Fruit fly (Drosophila melanogaster) ovary, adult (tissue): Measurements from ENCODE around the gene Alp13.
A peak's percentile ranks its signal among the peaks of the same experiment; 100 is the strongest.

Experiments
- CG17801 ChIP-seq: fragments of 200-800 bp; optimal IDR thresholded peaks from 2 replicates; lab custom pipeline; 2019; ENCODE audit warnings: missing biosample characterization, mild to moderate bottlenecking, missing genetic modification characterization, moderate library complexity; ENCODE audit not compliant: partially characterized antibody

The Alp13 gene

DNA sequence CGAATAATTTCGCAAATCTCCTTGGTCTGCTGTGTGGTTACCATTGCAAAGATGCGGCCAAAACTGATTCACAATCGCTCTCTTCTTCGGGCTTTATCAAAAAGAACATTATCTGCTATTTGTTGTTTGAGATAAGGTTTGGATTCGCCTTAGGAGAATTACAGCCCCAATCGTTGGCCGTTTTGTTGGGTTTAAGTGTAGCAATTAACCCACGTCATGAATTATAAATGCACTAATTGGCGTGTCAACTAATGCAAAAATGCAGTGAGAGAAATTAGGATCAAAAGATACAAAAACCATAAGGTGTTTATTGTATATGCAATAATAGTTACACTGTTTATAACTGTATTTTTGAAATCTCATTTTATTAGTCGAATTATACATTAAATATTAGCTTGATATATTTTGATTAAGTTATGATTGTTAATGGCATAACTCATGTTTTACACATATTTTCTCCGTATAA lies at the start of gene Alp13:
Gene Alp13, minus strand, starts transcription at position 51 of the 466 bp plus-strand sequence.
- peak; percentile 41 for TF ChIP-seq CG17801 (GFP tag; lab: Kevin White, UChicago)

DNA sequence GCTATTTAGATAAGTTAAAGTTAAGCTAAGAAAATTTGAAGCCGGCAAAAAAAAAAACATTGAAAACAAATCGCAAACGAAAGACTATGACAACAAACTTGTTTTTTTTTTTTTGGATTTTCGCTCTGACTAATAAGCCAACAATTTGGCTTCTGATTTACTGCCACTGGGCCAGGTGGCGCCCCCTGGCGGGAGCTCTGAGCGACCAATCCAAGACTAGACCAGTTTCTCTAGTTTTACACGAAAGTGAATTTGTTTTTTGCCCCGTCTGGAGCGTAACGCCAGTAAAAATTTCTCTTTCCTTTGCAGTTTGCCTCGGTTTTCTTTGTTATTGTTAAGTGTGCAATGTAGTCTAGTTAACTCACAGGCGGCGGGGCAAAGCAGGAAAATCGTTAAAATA lies 49.6 kb upstream of the Alp13 start:
- TF ChIP-seq CG17801 (GFP tag; lab: Kevin White, UChicago), result no peak

DNA sequence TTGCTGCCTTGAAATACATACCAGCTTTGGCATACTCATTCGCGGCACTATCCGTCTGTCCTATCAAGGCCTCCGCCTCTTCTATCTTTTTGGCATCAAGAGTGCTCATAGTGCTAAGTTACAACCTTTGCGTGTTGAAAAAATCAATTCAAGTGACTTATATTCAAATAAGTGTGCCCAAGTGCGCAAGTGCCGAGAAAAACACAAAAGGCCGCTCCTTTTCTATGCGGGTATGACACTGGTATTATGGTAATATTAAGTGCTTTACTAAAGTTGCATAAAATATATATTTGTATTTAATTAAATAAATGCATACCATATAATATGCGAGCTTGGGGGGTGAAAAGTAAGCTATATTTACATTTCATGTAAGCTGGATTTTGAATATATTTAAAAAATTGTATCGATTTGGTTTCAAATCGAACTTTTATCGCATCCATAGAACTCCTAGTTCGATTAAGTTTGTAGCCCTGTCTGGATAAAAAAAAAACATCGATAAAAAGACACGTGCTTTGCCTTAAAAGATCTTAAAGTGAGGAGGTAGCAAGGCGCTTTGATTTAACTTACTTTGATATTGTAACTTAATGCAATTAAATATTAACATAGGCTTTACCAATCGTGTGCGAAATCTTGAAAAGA lies 46.2 kb upstream of the Alp13 start, which contains the start of the genes gammaSnap2 and ATPsynepsilonL:
Gene gammaSnap2, minus strand, starts transcription at position 135 of the 639 bp plus-strand sequence.
Gene ATPsynepsilonL, plus strand, starts transcription at position 508 of the 639 bp plus-strand sequence.
- no peak for TF ChIP-seq CG17801 (GFP tag; lab: Kevin White, UChicago)

DNA sequence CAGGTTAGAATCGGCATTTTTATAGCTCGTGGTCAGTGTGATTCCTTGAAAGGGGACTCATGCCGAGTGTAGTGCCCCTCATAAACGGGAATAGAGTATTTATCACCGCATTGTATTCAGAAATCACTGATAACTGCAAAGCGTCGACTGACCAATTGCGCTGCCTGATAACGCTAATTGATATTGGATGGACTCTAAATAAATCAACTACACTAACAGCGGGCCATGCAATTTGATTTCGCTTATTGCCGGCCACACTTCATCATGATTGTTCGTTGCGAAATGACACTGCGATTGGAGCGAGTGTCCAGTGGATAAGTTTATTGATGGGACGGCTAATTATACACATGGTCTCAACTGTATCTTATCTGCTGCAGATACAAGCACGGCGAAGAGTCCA lies 44.4 kb upstream of the Alp13 start:
- no peak for TF ChIP-seq CG17801 (GFP tag; lab: Kevin White, UChicago)

DNA sequence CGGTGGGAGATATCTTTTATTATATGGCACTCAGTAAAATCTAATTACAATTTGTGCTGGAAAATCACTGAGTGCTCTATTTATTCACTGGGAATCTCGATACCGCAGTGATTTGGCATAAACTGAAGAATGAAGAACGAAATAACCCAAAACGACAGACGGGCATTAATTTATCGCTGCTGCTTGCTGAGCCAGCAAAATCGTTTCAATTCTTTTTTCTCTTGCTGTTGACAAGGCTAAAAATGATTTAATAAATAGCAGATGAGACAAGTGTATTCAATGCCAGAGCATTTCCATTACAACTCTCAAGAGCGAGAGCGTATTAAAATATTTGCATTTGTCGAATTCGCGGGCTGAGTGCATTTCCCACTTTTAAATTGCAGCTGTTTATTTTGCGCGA lies 40.6 kb upstream of the Alp13 start:
- no peak for TF ChIP-seq CG17801 (GFP tag; lab: Kevin White, UChicago)

DNA sequence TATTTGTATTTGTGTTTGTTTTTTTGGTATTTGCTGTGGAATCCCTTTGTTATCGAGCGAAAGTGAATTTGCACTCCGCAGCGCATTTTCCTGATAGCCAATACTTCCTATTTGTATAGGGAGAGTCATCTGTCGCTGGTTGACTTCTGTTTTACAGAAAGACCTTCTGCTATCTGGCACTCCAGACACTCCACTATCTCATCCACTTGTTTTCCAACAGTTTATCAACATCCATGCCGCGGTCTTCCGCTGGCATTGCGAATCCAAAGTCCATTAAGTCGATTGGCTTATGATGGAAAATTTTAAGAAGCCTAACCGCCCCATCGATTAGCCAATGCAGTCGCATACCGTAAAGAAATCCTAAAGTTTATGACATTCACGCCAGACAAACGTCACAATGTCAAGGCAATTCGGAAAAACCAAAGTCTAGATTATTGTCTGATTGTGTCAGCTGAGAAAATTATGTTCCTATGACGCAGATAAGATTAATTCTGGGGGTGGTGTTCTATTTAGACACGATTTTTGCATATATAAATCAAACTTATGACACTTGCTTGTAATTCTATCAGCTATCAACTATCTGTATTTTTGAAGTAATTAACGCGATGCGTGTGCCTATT lies 39.9 kb upstream of the Alp13 start:
- no peak for TF ChIP-seq CG17801 (GFP tag; lab: Kevin White, UChicago)

DNA sequence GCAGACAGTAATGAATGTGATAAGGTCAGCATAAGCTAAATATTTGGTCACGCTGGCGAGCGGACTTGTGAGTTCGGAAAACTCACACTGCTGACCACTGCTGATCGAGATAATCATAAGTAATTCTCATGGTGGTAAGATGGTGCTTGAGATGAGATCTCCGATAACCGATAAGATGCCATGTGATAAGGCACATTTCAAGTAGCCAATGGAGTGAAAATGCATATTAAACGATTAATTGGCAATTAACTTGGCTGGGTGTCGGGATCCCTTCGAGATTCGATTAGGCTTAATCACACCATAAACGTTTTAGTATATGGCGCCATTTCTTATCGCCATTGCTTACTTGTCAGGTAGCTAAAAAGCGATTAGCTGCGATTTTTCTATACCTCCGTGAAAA lies 38.6 kb upstream of the Alp13 start:
- TF ChIP-seq CG17801 (GFP tag; lab: Kevin White, UChicago), result no peak

DNA sequence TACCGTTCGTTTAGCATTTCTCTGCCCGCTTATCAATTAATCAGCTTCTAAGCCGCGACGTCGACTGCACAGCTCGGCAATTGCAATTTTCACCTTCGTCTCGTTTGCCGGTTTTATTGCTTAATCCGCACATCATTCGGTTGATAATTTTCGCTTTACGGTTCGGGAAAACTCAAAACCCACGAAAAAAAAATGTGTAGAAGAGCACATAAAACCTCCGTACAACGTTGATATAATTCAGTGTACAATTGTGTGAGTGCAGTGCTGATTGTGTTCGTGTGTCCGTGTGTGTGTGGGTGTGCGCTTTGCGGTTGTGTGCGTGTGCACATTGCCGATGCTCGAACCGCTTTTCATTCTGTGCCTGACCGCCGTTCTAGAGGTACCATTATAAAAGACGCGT lies 37.0 kb upstream of the Alp13 start, which contains the start of gene CAH7:
Gene CAH7, plus strand, starts transcription at position 43 of the 400 bp plus-strand sequence.
- no peak for TF ChIP-seq CG17801 (GFP tag; lab: Kevin White, UChicago)

DNA sequence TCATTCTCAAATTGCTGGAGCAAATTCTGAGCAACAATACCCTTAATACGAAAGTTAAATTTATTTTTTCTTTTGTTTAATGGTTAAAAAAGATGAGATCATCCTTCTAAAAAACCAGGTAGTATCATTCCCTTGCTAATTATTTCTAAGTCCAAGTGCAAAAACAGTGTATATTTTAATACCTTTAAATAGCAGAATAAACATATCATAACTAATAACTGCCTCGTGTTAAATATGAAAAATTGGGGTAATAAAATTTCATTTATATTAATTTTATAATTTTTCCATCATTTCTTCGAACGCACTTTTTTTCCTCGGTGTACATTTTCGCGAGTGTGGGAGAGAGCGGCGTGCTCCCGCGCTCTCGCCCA lies 36.6 kb upstream of the Alp13 start:
- peak; percentile 17 for TF ChIP-seq CG17801 (GFP tag; lab: Kevin White, UChicago)

DNA sequence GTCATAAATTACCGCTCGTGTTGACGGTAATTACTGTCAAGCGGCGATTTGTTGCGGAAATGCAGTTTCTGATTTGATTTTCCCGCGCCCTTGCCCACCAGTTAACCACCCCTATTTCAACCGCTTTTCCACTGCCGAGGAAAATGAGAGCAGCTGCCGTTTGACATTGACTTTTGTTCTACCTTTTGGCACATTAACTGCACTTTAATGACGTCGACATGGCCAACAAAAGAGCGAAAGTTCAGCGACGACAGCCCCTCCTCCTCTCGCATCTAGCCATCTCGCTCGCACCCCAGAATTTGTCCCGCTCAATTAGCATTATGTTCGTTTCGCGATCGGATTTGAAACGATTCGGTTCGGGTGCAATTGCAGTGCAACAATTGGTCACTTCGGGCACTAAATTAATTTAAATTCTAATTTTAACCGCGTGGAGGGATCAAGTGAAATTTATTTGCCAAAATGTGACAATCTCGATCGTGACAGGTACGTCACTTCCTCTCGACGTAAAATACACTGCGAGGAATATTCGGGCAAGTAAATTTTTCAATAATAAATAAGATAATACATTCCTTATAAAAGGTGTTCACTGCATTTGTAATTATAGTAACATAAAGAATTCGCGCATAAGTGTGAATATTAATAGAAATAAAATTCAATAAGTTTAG lies 36.1 kb upstream of the Alp13 start:
- TF ChIP-seq CG17801 (GFP tag; lab: Kevin White, UChicago), result peak; percentile 0

DNA sequence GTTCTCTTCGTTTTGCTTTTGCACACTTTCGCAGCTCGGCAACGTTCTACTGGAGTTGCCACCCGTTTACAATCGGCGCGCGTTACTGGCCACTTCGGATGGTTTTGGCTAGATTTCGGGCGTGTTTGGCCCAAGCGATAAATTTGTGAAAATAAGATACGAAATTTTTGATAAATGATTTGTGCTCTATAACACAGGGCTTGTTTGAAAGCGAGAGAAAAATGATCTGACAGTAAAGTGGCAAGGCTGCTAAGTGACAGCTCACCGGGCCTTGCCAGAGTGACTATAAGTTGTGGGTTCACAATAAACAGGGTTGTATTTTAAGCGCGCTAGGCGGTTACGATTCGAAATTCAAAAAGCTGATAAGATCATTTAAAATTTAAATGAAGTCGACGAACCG lies 34.8 kb upstream of the Alp13 start, which contains the start of gene Fmr1:
Gene Fmr1, minus strand, starts transcription at position 184 of the 400 bp plus-strand sequence.
- TF ChIP-seq CG17801 (GFP tag; lab: Kevin White, UChicago), result no peak

DNA sequence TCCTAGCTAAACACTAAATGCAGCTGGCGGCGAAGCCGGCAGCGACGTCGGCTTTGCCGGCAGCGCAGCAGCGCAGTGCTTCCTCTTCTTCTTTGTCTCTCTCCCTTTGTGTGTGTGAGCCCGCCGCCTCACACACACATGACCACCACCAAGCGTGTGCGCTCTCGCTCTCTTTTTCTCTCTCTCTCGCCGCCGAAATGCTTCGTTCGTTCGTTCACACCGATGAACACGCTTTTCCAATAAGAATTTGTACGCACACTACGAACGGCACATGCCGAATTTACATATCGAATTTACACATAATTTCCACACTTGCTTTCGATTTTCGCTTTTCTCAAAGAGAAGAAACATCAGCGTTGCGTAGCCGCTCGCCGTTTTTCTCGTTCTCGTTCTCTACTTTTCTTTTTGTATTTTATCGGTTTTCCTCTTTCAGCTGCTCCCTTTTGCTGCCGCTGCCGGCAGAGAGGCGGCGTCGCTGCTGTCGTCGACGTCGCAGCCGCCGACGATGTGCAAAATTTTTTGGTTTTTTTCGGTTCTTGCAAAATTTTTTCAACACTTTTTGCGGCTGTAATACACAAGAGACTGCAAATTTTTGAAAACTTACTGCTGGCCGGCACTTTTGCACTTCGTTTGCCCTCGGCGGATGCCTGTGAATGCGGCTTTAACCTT lies 34.2 kb upstream of the Alp13 start:
- TF ChIP-seq CG17801 (GFP tag; lab: Kevin White, UChicago), result no peak

DNA sequence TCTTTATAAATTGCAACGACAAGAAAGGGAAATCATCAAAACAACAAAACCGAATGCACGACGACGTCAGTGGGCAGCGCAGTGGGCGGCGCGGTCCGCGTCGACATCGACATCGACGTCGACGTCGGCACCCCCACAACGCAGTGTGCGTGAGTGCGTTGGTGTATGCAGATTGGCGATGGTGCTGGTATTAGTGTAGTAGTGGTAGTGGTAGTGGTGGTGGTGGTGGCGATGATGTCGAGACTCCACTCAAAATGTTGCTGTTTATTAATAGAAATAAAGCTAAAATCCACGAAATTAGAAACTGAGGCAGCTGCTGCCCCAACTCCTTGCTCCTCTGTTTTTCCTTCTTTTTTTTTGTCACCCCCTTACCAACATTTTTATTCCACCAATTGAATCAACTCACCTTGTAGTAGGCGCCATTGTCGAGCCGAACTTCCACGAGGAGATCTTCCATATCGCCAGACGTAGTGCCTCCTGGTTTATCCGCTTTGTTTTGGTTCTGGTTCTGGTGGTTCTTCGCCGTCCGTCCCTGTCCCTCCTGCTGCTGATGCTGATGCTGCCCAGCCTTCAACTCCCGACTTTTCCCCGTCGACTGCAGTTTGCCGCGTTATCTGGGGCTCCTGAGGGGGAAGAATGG lies 33.2 kb upstream of the Alp13 start:
- no peak for TF ChIP-seq CG17801 (GFP tag; lab: Kevin White, UChicago)

DNA sequence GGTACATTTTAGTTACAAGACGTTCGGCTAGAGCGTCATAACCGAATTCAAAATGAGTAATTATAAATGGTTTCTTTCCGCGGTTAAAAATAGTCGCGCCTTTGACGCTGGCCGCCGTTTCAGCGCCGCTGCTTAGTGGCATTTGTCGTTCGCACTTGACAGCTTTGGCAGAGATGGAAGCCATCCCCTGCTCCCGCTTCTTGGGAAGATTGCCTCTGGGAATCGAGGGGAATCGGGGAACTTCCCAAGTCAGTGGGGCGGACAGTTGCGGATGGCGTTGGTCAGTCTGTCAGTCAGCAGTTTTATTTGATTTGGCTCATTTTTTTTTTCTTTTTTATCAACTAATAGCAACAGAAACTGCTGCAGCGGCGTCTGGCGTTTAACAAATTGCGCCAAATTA lies 31.6 kb upstream of the Alp13 start:
- no peak for TF ChIP-seq CG17801 (GFP tag; lab: Kevin White, UChicago)
